Fruit fly (Drosophila melanogaster): ENCODE results near the gene Vps15.

Gene Vps15

DNA sequence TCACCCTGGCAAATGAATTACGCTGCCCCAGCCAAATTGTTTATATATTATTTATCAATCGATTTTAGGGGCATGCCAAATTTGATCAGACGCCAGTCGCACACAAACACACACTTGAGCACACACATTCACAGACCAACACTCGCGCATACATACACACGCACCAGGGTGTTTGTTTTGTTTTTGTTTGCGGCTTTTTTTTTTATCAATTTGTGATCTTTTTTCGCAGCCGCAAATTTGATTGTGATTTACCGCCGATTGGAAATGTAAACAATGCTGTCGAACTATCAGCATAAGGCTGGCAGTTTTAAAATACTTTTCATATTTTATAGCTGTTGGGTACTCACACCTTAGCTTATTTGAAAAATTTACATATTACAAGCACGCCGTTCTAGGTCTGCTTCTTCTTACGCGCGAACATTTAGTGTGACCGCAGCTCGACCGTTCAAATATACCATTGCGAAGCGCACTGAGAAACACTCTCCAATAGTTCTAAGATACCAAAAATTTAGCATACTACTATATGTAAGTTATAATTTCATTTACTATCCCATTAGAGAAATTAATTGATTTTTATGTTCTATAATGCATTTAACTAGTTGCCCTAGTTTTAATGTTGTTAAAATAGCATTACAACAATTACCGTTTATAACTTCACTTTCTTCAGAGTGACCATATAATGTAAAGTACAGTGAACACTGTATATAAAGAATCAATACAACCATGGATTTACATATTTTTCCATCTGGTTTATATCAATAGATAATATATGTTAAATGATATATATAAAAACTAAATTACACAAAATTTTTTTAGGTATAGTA, 8.2 kb downstream of the Vps15 start, which contains the start of gene pum (continued):
- TF ChIP-seq CG6175 (GFP tag; IDR thresholded peaks at IDR 0.05) (no peak), fd96Cb (tag; optimal IDR thresholded peaks at IDR 0.05) (peak; percentile 21), Deaf1 (tag; optimal IDR thresholded peaks at IDR 0.05) (peak; percentile 36), gfzf (GFP tag; optimal IDR thresholded peaks at IDR 0.05) (peak; percentile 90), CG14441 (GFP tag; IDR thresholded peaks at IDR 0.05) (no peak), az2 (GFP tag; optimal IDR thresholded peaks at IDR 0.05) (peak; percentile 47), kni (GFP tag; optimal IDR thresholded peaks at IDR 0.05) (no peak), CG12769 (tag; optimal IDR thresholded peaks at IDR 0.05) (peak; percentile 32), bcd (GFP tag; optimal IDR thresholded peaks at IDR 0.05) (no peak), h (optimal IDR thresholded peaks at IDR 0.05) (no peak), CG9876 (GFP tag; optimal IDR thresholded peaks at IDR 0.05) (no peak), CG6683 (GFP tag; optimal IDR thresholded peaks at IDR 0.05) (peak; percentile 28), row (GFP tag; IDR thresholded peaks at IDR 0.05) (peak; percentile 82; the same call in 2 of the 3 replicates), CG32767 (GFP tag; IDR thresholded peaks at IDR 0.05) (peak; percentile 6; the same call in 1 of the 2 replicates), Hsf (GFP tag; optimal IDR thresholded peaks at IDR 0.05) (no peak), CG12744 (GFP tag; optimal IDR thresholded peaks at IDR 0.05) (no peak), ara (GFP tag; IDR thresholded peaks at IDR 0.05) (peak; percentile 7; the same call in 1 of the 2 replicates), mirr (GFP tag; optimal IDR thresholded peaks at IDR 0.05) (no peak), zf30C (GFP tag; optimal IDR thresholded peaks at IDR 0.05) (no peak), gsb-n (tag; optimal IDR thresholded peaks at IDR 0.05) (peak; percentile 43), rib (GFP tag; IDR thresholded peaks at IDR 0.05) (no peak), CG18011 (GFP tag; optimal IDR thresholded peaks at IDR 0.05) (no peak), jigr1 (GFP tag; IDR thresholded peaks at IDR 0.05) (no peak), Oli (tag; optimal IDR thresholded peaks at IDR 0.05) (no peak), croc (GFP tag; conservative IDR thresholded peaks at IDR 0.05) (no peak), CG10267 (tag; optimal IDR thresholded peaks at IDR 0.05) (peak; percentile 75), CG15479 (GFP tag; optimal IDR thresholded peaks at IDR 0.05) (no peak), CG2120 (GFP tag; optimal IDR thresholded peaks at IDR 0.05) (peak; percentile 46), PHDP (tag; optimal IDR thresholded peaks at IDR 0.05) (peak; percentile 44), Dek (tag; optimal IDR thresholded peaks at IDR 0.05) (peak; percentile 27), CG8089 (GFP tag; optimal IDR thresholded peaks at IDR 0.05) (no peak), Spps (tag; optimal IDR thresholded peaks at IDR 0.05) (peak; percentile 36), Kr (GFP tag; optimal IDR thresholded peaks at IDR 0.05) (no peak), Gug (GFP tag; IDR thresholded peaks at IDR 0.05) (no peak), sens (GFP tag) (peak; percentile 75), sug (tag; optimal IDR thresholded peaks at IDR 0.05) (peak; percentile 45), Pdp1 (GFP tag; optimal IDR thresholded peaks at IDR 0.05) (peak in 1 of 2 experiments; percentile 2), D19A (tag; optimal IDR thresholded peaks at IDR 0.05) (peak; percentile 25), btn (GFP tag; optimal IDR thresholded peaks at IDR 0.05) (no peak), dysf (GFP tag; IDR thresholded peaks at IDR 0.05) (peak; percentile 47; the same call in 1 of the 3 replicates), MESR4 (GFP tag; optimal IDR thresholded peaks at IDR 0.05) (peak; percentile 35), CTCF (GFP tag; optimal IDR thresholded peaks at IDR 0.05) (no peak), cad (GFP tag; optimal IDR thresholded peaks at IDR 0.05) (no peak), CG14014 (GFP tag; IDR thresholded peaks at IDR 0.05) (peak; percentile 68), CG2712 (tag; optimal IDR thresholded peaks at IDR 0.05) (peak; percentile 70), CG10462 (GFP tag; optimal IDR thresholded peaks at IDR 0.05) (no peak), CG15696 (tag; optimal IDR thresholded peaks at IDR 0.05) (peak; percentile 39), onecut (GFP tag; IDR thresholded peaks at IDR 0.05) (peak; percentile 69; the same call in 1 of the 2 replicates), Xbp1 (GFP tag; optimal IDR thresholded peaks at IDR 0.05) (peak; percentile 58), sob (GFP tag; IDR thresholded peaks at IDR 0.05) (0 out of 2 replicates have a peak, but pooled peaks have one; percentile 4)

Measured in whole organism, embryonic.